Worm (Caenorhabditis elegans): ENCODE measurements around the gene glb-5.

ce11 chrV:5525208-5525607, 33.5 kb upstream of the glb-5 start:
- TF ChIP-seq ceh-82 (tag; optimal IDR thresholded peaks at IDR 0.05): no peak
- TF ChIP-seq elt-3 (tag; optimal IDR thresholded peaks at IDR 0.05): no peak
- TF ChIP-seq lin-11 (tag; optimal IDR thresholded peaks at IDR 0.05): no peak
- no peak for TF ChIP-seq mdl-1 (tag; optimal IDR thresholded peaks at IDR 0.05)
- TF ChIP-seq nhr-10 (tag; optimal IDR thresholded peaks at IDR 0.05): no peak
- no peak for TF ChIP-seq lsy-2 (tag; optimal IDR thresholded peaks at IDR 0.05)

Measured in whole organism, L2 larva.